Worm (Caenorhabditis elegans): ENCODE data around the gene clec-167.

ce11 chrIV:1251242-1251911, 4.2 kb downstream of the clec-167 start, which contains the start of the genes clec-166 and F38A1.6:
- TF ChIP-seq him-1 (tag; optimal IDR thresholded peaks at IDR 0.05) (no peak), dao-5 (tag; optimal IDR thresholded peaks at IDR 0.05) (no peak), W03F9.2 (tag; optimal IDR thresholded peaks at IDR 0.05) (no peak)
